Worm (Caenorhabditis elegans): ENCODE data around the gene mec-14.

ce11 chrIII:7181822-7182221, 11.0 kb downstream of the mec-14 start, which contains the start of gene epg-4:
- TF ChIP-seq madf-5 (GFP tag; IDR thresholded peaks at IDR 0.05) (no peak), lin-15B (tag; optimal IDR thresholded peaks at IDR 0.05) (no peak), T20F7.1 (GFP tag; optimal IDR thresholded peaks at IDR 0.05) (peak; percentile 61), lin-39 (tag; optimal IDR thresholded peaks at IDR 0.05) (no peak)

All from whole organism, L4 larva.